Worm (Caenorhabditis elegans) whole organism, midembryonic: ENCODE results near the gene Y39B6A.9.

Experiments
- T22C8.4 ChIP-seq: fragments of 200-800 bp; sonication (Bioruptor generic); IDR thresholded peaks from 2 replicates; pipeline ENCODE4 v1.3.6; 2022; ENCODE audit warnings: missing genetic modification characterization, missing compliant biosample characterization
- cog-1 ChIP-seq: sonication (generic microtip); optimal IDR thresholded peaks from 2 replicates; lab custom pipeline; 2016; ENCODE audit warnings: missing genetic modification characterization, missing compliant biosample characterization
- flt-1 ChIP-seq: fragments of 200-800 bp; sonication (Bioruptor generic); IDR thresholded peaks from 2 replicates; pipeline ENCODE4 v1.3.6; 2022; ENCODE audit warnings: missing genetic modification characterization, missing compliant biosample characterization
- klf-2 ChIP-seq: fragments of 200-800 bp; sonication (Bioruptor generic); conservative IDR thresholded peaks from 2 replicates; pipeline ENCODE4 v1.3.6; 2022; ENCODE audit warnings: missing genetic modification reagents, missing genetic modification characterization, missing compliant biosample characterization
- med-1 ChIP-seq: sonication (generic microtip); optimal IDR thresholded peaks from 2 replicates; lab custom pipeline; 2017; ENCODE audit warnings: missing genetic modification characterization, mild to moderate bottlenecking, missing compliant biosample characterization, antibody characterized with exemption, missing genetic modification reagents; ENCODE audit not compliant: insufficient read depth
- ref-1 ChIP-seq: fragments of 200-800 bp; sonication (Bioruptor generic); conservative IDR thresholded peaks from 2 replicates; pipeline ENCODE4 v1.3.6; 2022; ENCODE audit warnings: missing genetic modification reagents, missing genetic modification characterization, missing compliant biosample characterization
- tab-1 ChIP-seq: fragments of 200-800 bp; sonication (Bioruptor generic); IDR thresholded peaks from 2 replicates; pipeline ENCODE4 v1.3.6; 2022; ENCODE audit warnings: missing genetic modification characterization, missing compliant biosample characterization
- ztf-23 ChIP-seq: fragments of 200-800 bp; sonication (Bioruptor generic); IDR thresholded peaks from 2 replicates; pipeline ENCODE4 v1.3.6; 2022; ENCODE audit warnings: missing genetic modification reagents, missing genetic modification characterization, missing compliant biosample characterization
- ztf-29 ChIP-seq: fragments of 200-800 bp; sonication (Bioruptor generic); IDR thresholded peaks from 2 replicates; pipeline ENCODE4 v1.3.6; 2022; ENCODE audit warnings: missing genetic modification reagents, missing genetic modification characterization, missing compliant biosample characterization

Gene Y39B6A.9

DNA sequence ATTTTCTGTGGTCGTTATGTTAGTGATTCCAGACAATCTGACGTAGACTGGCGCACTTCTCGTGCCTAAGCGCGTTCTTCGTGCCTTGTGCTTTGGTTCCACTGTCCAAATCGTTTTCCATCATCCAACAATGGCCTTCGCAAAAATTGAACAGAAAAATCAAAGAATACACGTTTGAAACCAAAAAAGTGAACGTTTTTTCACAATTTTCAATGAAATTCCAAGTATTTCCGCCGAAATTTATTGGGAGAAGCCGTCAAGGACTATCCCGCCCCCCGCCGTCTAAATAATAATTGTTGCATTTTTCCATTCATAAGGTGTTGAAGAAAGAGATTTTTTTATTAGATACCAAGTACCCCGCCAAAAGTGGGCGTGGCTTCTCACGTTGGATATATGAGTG lies 4.2 kb downstream of the Y39B6A.9 start, which contains the start of gene cpg-23:
cpg-23 (plus strand) TSS at position 301 of the 400 bp plus-strand sequence.
- TF ChIP-seq tab-1: no peak
- no peak for TF ChIP-seq ztf-29 (GFP tag; lab: Robert Waterston, UW)
- no peak for TF ChIP-seq T22C8.4 (GFP tag; lab: Robert Waterston, UW)

DNA sequence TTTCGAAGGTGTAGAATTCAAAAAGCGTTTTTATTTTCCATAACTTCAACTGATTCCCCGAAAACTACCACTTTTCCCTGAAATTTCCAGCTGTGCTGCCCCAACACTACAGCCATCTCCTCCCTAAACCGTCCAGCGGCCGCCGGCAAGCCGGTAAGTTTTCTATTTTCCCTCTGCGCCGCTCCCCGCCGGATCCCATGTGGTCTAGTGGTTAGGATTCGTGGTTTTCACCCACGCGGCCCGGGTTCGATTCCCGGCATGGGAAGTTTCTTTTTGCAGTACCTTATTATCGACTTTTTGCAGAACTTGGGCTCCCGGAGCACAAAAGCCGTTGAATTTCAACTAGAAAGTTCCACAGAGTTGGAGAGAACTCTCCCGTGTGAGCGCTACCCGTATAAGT lies 6.3 kb downstream of the Y39B6A.9 start:
- TF ChIP-seq tab-1 (no peak), ztf-29 (GFP tag; lab: Robert Waterston, UW) (no peak), cog-1 (tag; lab: Kevin White, UChicago) (no peak), flt-1 (GFP tag; lab: Robert Waterston, UW) (peak; percentile 44; the same call in 1 of the 2 replicates), T22C8.4 (GFP tag; lab: Robert Waterston, UW) (no peak; the same call in 1 of the 2 replicates), ztf-23 (GFP tag; lab: Robert Waterston, UW) (peak; percentile 49; the same call in 1 of the 2 replicates), med-1 (GFP tag; lab: Kevin White, UChicago) (no peak), ref-1 (GFP tag; lab: Robert Waterston, UW) (no peak), klf-2 (GFP tag; lab: Robert Waterston, UW) (no peak)

- TF ChIP-seq ref-1 (GFP tag; lab: Robert Waterston, UW): no peak
- no peak for TF ChIP-seq med-1 (GFP tag; lab: Kevin White, UChicago)
- no peak for TF ChIP-seq T22C8.4 (GFP tag; lab: Robert Waterston, UW)
- no peak for TF ChIP-seq flt-1 (GFP tag; lab: Robert Waterston, UW)
- TF ChIP-seq ztf-29 (GFP tag; lab: Robert Waterston, UW): no peak
- TF ChIP-seq cog-1 (tag; lab: Kevin White, UChicago): no peak
- no peak for TF ChIP-seq klf-2 (GFP tag; lab: Robert Waterston, UW)
- TF ChIP-seq ztf-23 (GFP tag; lab: Robert Waterston, UW): no peak
- no peak for TF ChIP-seq tab-1
Observed at ce11 chrV:19148350-19148749, 12.0 kb downstream of the Y39B6A.9 start.

ce11 chrV:19149057-19149456 lies 12.8 kb downstream of the Y39B6A.9 start, which contains the start of gene Y39B6A.7:
TSS of gene Y39B6A.7 (minus strand) at chrV:19149157.
- TF ChIP-seq klf-2 (GFP tag; lab: Robert Waterston, UW): no peak
- no peak for TF ChIP-seq cog-1 (tag; lab: Kevin White, UChicago)
- no peak for TF ChIP-seq med-1 (GFP tag; lab: Kevin White, UChicago)
- TF ChIP-seq ref-1 (GFP tag; lab: Robert Waterston, UW): no peak
- TF ChIP-seq flt-1 (GFP tag; lab: Robert Waterston, UW): no peak
- TF ChIP-seq T22C8.4 (GFP tag; lab: Robert Waterston, UW): no peak
- TF ChIP-seq ztf-23 (GFP tag; lab: Robert Waterston, UW): no peak
- no peak for TF ChIP-seq ztf-29 (GFP tag; lab: Robert Waterston, UW)
- no peak for TF ChIP-seq tab-1

DNA sequence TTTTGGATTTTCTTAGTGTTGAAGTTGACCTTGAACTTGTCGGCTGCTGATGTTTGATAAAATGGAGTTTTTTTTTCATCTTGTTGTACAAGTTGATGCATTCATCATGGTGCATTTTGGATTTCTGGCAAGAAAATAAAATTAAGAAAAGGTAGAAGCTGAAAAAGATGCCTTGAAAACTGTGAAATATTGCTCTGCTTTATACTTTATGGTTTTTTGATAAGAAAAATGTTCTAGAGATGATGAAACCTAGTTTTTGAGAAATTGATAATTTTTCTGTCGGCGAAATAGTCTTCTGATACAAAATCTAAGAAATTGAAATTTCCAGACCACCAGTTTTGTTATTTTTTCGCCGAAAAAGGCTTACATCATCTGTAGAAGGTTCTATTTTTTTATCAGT lies 16.0 kb downstream of the Y39B6A.9 start, which contains the start of gene Y39B6A.69:
Y39B6A.69 (minus strand) TSS at position 101 of the 400 bp plus-strand sequence.
- no peak for TF ChIP-seq T22C8.4 (GFP tag; lab: Robert Waterston, UW)
- no peak for TF ChIP-seq ztf-29 (GFP tag; lab: Robert Waterston, UW)
- no peak for TF ChIP-seq cog-1 (tag; lab: Kevin White, UChicago)
- no peak for TF ChIP-seq med-1 (GFP tag; lab: Kevin White, UChicago)
- TF ChIP-seq klf-2 (GFP tag; lab: Robert Waterston, UW): no peak

- TF ChIP-seq T22C8.4 (GFP tag; lab: Robert Waterston, UW) (no peak), med-1 (GFP tag; lab: Kevin White, UChicago) (no peak), flt-1 (GFP tag; lab: Robert Waterston, UW) (no peak), cog-1 (tag; lab: Kevin White, UChicago) (no peak), ztf-29 (GFP tag; lab: Robert Waterston, UW) (no peak), tab-1 (no peak)
Observed at ce11 chrV:19153244-19153643, 16.9 kb downstream of the Y39B6A.9 start.

- TF ChIP-seq med-1 (GFP tag; lab: Kevin White, UChicago): no peak
- TF ChIP-seq ref-1 (GFP tag; lab: Robert Waterston, UW): no peak
- no peak for TF ChIP-seq tab-1
- no peak for TF ChIP-seq ztf-29 (GFP tag; lab: Robert Waterston, UW)
- TF ChIP-seq flt-1 (GFP tag; lab: Robert Waterston, UW): no peak
- no peak for TF ChIP-seq cog-1 (tag; lab: Kevin White, UChicago)
- TF ChIP-seq klf-2 (GFP tag; lab: Robert Waterston, UW): no peak
- no peak for TF ChIP-seq ztf-23 (GFP tag; lab: Robert Waterston, UW)
- no peak for TF ChIP-seq T22C8.4 (GFP tag; lab: Robert Waterston, UW)
Observed at ce11 chrV:19153806-19154205, 17.5 kb downstream of the Y39B6A.9 start, which contains the start of gene tsp-13. TSS of gene tsp-13 (plus strand) at chrV:19154106.

DNA sequence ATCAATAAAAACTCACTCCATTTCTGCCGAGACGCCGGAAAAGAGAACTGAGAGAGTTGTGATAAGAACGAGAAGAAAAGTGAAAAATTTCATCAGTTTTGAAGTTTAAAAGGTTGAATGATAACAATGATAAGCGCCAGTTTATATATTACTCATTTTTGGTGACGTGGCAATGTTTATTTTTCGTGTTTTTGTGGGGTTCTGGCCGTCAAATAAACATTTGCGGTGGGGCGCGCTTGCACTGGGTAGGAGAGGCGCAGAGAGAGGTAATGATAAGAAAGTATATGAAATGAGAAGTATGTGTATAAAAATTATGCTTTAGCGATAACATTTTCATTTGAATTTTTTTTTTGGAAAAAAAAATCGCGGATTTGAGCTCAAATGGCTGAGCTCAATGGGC lies 22.4 kb downstream of the Y39B6A.9 start, which contains the start of gene Y39B6A.5:
Y39B6A.5 (minus strand) TSS at position 214 of the 400 bp plus-strand sequence.
- TF ChIP-seq ztf-29 (GFP tag; lab: Robert Waterston, UW) (no peak), tab-1 (no peak), ztf-23 (GFP tag; lab: Robert Waterston, UW) (no peak)

ce11 chrV:19174626-19175025 lies 38.3 kb downstream of the Y39B6A.9 start, which contains the start of gene hot-2:
TSS of gene hot-2 (plus strand) at chrV:19174759.
- TF ChIP-seq ztf-23 (GFP tag; lab: Robert Waterston, UW): no peak
- no peak for TF ChIP-seq cog-1 (tag; lab: Kevin White, UChicago)
- TF ChIP-seq T22C8.4 (GFP tag; lab: Robert Waterston, UW): no peak

ce11 chrV:19175714-19176113 lies 39.4 kb downstream of the Y39B6A.9 start:
- TF ChIP-seq ref-1 (GFP tag; lab: Robert Waterston, UW) (no peak), T22C8.4 (GFP tag; lab: Robert Waterston, UW) (no peak), ztf-29 (GFP tag; lab: Robert Waterston, UW) (no peak), cog-1 (tag; lab: Kevin White, UChicago) (no peak), ztf-23 (GFP tag; lab: Robert Waterston, UW) (no peak), tab-1 (no peak), klf-2 (GFP tag; lab: Robert Waterston, UW) (no peak), flt-1 (GFP tag; lab: Robert Waterston, UW) (no peak), med-1 (GFP tag; lab: Kevin White, UChicago) (no peak)
